Worm (Caenorhabditis elegans): ENCODE data around the gene K09F6.10.
"Not testable (repeated sequence)": the region's sequence is repeated elsewhere in the genome, so short reads cannot be mapped to it uniquely, and the experiment has no call there.

DNA sequence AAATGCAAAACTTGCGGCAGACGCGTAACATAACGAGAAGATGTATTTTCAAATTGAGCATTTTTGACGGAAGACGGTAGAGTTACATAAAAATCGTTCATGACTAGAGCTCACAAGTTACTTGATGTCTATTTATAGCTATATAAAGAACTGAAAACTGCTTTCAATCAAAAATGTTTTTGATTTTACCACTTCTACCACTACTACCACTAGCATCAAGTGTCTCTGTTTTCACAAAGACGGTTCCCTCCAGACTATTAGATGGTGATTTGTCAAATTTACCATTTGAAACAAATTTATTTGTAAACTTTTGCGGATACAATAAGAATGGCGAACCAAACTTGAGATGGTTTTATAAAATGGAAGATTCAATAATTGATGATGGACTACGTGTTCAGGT is 6.1 kb downstream of the K09F6.10 start, which contains the start of gene K09F6.9:
- TF ChIP-seq fkh-10 (GFP tag; optimal IDR thresholded peaks at IDR 0.05); madf-9 (GFP tag; conservative IDR thresholded peaks at IDR 0.05); unc-62 (GFP tag; optimal IDR thresholded peaks at IDR 0.05 in 1 of 2); unc-62 (tag; optimal IDR thresholded peaks at IDR 0.05); ceh-28 (tag; optimal IDR thresholded peaks at IDR 0.05); gei-8 (GFP tag; optimal IDR thresholded peaks at IDR 0.05); sdz-12 (GFP tag; optimal IDR thresholded peaks at IDR 0.05); T26A8.4 (GFP tag; IDR thresholded peaks at IDR 0.05); lsy-2 (tag; optimal IDR thresholded peaks at IDR 0.05); lin-1 (GFP tag; IDR thresholded peaks at IDR 0.05); ZK546.5 (tag; optimal IDR thresholded peaks at IDR 0.05); jun-1 (tag; optimal IDR thresholded peaks at IDR 0.05); ama-1 (optimal IDR thresholded peaks at IDR 0.05): not testable (repeated sequence)
